Fruit fly (Drosophila melanogaster): Measurements from ENCODE around the gene hh.

DNA sequence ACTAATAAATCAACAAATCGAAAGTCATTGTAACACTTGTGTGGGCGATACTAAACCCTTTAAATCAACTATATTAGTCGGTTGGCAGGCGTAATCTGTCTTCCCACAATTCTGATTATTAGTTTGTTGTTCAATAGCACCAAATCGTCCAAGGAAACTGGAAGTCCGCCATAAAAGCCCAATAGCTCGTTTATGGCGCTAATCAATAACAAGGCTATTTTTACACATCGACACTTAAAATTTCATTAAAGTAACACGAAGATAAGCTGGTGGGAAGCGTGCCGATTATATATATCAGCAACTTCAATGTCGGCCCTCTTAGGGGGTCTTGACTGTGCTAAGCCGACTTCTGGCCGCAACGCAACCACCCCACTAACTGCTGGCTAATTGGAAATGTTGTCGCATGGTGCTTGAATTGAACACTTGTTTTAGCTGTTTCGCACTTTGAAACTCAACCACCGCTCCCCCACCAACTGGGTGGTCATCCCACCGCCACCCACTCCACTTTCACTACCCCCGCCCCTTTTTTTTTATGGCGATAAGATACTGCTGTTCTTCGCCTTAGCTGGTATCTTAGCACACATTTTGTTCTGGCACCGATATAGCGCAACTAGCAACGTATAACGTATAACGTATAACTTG lies 2.6 kb downstream of the hh start:
- no peak for TF ChIP-seq dl (GFP tag; optimal IDR thresholded peaks at IDR 0.05; ENCODE audit: insufficient read depth in 1 of 2, partially characterized antibody in 2 of 2)
- TF ChIP-seq Hr83 (GFP tag; optimal IDR thresholded peaks at IDR 0.05; ENCODE audit: poor library complexity, severe bottlenecking): no peak
- no peak for TF ChIP-seq lola (GFP tag; optimal IDR thresholded peaks at IDR 0.05)
- TF ChIP-seq fru (GFP tag; optimal IDR thresholded peaks at IDR 0.05): no peak

All from whole organism, wandering third instar larva.